Fruit fly (Drosophila melanogaster) Kc167 (cell line): Measurements from ENCODE around the gene tj.

Experiments used
- Myc ChIP-seq: fragments of >200 bp; optimal IDR thresholded peaks from 2 replicates; lab custom pipeline; 2017; ENCODE audit warnings: missing external identifiers
- Sin3A ChIP-seq: fragments of >200 bp; optimal IDR thresholded peaks from 2 replicates; lab custom pipeline; 2018; ENCODE audit warnings: missing external identifiers
- h ChIP-seq: fragments of >200 bp; optimal IDR thresholded peaks from 3 replicates; lab custom pipeline; 2018; ENCODE audit warnings: missing external identifiers
- insv ChIP-seq: fragments of >200 bp; optimal IDR thresholded peaks from 3 replicates; lab custom pipeline; 2018; ENCODE audit warnings: missing external identifiers
- psq ChIP-seq: fragments of >200 bp; optimal IDR thresholded peaks from 2 replicates; lab custom pipeline; 2017; ENCODE audit warnings: missing external identifiers
- ttk ChIP-seq: sonication (Bioruptor generic); optimal IDR thresholded peaks from 2 replicates; lab custom pipeline; 2017; ENCODE audit warnings: missing external identifiers

Gene tj

DNA sequence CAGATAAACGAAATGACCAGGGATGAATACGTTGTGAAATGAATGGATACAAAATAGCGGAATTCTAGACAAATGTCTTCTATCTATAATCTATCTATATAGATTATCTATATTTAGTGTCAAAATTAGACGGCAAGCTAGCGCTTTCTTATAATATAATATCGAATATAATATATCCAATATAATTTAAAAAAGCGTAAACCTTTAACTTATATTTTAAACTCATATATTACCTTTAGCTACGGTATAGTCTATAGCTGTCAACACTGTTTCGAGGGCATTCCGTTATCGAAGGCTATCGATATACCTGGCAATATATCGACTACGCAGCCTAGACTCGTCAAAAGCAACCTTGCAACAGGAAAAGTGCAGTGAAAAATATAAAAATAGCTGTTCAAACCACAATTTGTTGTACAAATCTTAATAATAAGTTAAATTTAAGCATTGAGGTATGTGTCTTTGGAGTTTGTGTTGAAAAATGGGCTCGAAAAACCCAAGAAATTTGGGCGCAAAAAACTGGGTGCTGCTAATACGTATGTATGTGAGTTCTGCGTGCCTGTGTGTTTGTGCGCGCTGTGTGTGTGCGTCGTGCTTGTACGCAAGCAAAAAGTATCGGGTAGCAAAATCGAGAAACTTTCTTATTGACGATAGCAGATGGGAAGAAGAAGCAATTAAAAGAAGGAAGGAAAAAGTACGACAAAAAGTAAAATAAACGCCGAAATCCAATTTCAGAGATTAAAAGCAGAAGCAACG is 29.0 kb downstream of the tj start, which contains the start of the genes swm and Ctu2:
Gene swm, plus strand, starts transcription at position 318 of the 753 bp plus-strand sequence.
Gene Ctu2, minus strand, starts transcription at position 320 of the 753 bp plus-strand sequence.
- TF ChIP-seq h (lab: Kevin White, UChicago) (no peak), insv (lab: Kevin White, UChicago) (no peak), Sin3A (no peak), Myc (lab: Kevin White, UChicago) (no peak), psq (lab: Kevin White, UChicago) (no peak), ttk (lab: Kevin White, UChicago) (no peak)

DNA sequence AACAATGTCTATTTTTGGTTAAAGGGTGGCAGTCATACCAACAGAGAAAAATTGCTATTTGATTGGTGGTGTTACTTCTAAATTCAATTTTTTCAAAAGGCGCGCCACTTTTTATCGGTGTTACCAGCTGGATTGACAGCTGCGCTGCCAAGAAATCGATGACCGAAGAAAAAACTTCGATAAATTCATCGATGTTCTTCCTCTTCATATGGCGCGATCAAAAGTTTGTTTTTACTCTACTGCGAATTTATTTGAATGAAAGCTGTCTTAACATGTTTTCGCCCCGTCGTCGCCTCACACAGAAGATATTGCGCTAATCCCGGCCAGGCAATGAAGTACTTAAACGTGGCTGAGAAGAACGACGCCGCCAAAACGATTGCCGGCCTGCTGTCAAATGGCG is 33.9 kb downstream of the tj start, which contains the start of gene Top3alpha:
Gene Top3alpha, plus strand, starts transcription at position 186 of the 400 bp plus-strand sequence.
- TF ChIP-seq h (lab: Kevin White, UChicago) (no peak), psq (lab: Kevin White, UChicago) (no peak), insv (lab: Kevin White, UChicago) (no peak), ttk (lab: Kevin White, UChicago) (no peak), Myc (lab: Kevin White, UChicago) (no peak), Sin3A (no peak)

DNA sequence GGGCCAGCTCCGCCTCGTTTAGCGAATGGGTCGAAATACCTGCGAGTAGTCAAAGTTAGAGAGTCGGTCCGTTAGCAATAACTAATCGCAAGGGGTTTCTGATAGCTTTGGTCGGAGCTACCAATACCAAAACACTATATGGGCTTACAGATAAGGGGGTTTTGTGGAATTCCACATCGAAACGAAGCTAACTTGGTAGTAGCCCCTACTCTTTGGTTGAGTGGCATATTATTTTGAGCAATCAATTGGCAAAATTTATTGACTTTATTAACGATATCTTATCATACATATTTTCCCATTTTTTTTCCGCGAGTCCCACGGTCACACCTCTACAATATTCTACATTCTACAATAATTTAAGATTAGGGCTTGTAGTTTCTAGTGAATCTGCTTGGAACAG is 42.3 kb downstream of the tj start:
- no peak for TF ChIP-seq psq (lab: Kevin White, UChicago)
- no peak for TF ChIP-seq h (lab: Kevin White, UChicago)
- no peak for TF ChIP-seq Sin3A
- TF ChIP-seq insv (lab: Kevin White, UChicago): no peak
- no peak for TF ChIP-seq ttk (lab: Kevin White, UChicago)
- no peak for TF ChIP-seq Myc (lab: Kevin White, UChicago)

DNA sequence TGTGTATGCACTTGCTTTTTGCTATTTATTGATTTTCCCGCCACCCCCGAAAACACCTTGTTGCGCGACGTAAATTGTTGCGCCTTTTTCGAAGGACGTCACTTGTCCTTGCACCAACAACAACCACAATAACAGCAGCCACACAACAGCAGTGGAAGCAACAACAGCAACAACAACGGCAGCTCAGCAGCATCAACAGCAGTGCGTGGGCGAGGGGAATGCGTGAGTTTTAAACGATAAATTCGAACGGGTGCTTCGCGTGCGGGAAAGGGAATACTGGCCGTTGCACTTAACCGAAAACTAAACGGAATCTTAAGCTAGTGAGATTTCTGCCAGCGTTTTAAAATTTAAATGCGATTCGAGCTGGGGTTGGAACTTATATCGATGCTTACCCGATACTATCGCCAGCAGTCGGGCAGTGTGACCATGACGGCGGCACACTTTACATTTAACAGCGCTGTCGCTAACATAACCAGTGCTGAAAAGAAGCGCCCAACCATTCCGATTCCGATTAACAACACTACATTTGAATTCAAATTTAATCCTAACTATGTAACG is 44.4 kb downstream of the tj start, which contains the start of gene cyst:
Gene cyst, minus strand, starts transcription at position 404 of the 558 bp plus-strand sequence.
- no peak for TF ChIP-seq Sin3A

DNA sequence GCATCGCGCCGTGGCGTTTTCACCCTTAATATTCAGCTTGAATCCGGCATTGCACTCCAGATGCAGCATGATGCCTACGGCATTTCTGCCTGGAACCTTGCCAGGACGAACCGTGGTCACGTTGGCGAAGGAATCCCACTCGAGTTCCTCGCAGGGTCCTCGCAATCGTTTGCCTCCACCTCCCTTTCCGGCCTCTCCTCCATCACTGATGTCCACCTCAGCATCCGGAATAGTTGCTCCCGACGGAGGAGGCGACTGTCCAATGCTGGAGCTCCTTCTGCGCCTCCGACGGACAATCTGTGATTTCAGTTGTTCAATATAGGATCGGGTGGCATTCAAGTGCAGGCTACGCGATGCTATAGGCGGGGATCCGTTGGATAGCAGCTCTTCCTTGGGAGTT is 48.1 kb downstream of the tj start:
- no peak for TF ChIP-seq ttk (lab: Kevin White, UChicago)
- no peak for TF ChIP-seq Sin3A
- no peak for TF ChIP-seq psq (lab: Kevin White, UChicago)
- no peak for TF ChIP-seq insv (lab: Kevin White, UChicago)
- no peak for TF ChIP-seq h (lab: Kevin White, UChicago)
- TF ChIP-seq Myc (lab: Kevin White, UChicago): no peak

DNA sequence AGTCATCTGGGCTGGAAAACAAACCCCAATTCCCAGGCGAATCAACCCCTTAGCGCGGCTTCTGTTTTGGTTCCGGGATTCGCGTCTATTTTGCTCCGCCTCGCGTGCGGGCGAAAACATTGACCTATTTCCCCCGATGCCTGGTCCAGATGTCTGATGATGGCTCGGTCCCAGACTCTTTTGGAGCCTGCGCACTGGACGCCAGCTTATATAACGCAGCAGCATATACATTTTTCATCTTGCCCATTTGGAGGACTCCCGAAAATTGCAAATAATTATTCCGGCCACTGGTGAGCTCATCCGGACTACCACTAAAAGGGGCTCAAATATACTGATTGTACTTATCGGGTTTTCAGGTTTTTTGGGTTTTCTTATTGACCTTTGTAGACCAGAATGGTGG is 52.0 kb downstream of the tj start:
- TF ChIP-seq Sin3A (no peak), ttk (lab: Kevin White, UChicago) (no peak), insv (lab: Kevin White, UChicago) (no peak), psq (lab: Kevin White, UChicago) (no peak), h (lab: Kevin White, UChicago) (no peak)
